Worm (Caenorhabditis elegans): Measurements from ENCODE around the gene F48B9.1.
A peak's percentile ranks its signal among the peaks of the same experiment; 100 is the strongest.

The F48B9.1 gene

ce11 chrX:2180588-2180987, at the start of gene F48B9.1:
Gene F48B9.1 (plus strand): TSS chrX:2180888.
- no peak for TF ChIP-seq sox-4 (tag; optimal IDR thresholded peaks at IDR 0.05)
- TF ChIP-seq elt-2 (tag; optimal IDR thresholded peaks at IDR 0.05), result no peak
- TF ChIP-seq lim-6 (tag; optimal IDR thresholded peaks at IDR 0.05), result no peak
- no peak for TF ChIP-seq ceh-31 (tag; optimal IDR thresholded peaks at IDR 0.05)
- TF ChIP-seq ceh-2 (tag; optimal IDR thresholded peaks at IDR 0.05), result no peak
- no peak for TF ChIP-seq fkh-6 (tag; optimal IDR thresholded peaks at IDR 0.05)
- TF ChIP-seq nhr-232 (tag; optimal IDR thresholded peaks at IDR 0.05), result no peak
- no peak for TF ChIP-seq pag-3 (tag; optimal IDR thresholded peaks at IDR 0.05; ENCODE audit: borderline replicate concordance)
- TF ChIP-seq F13H6.1 (tag; optimal IDR thresholded peaks at IDR 0.05), result no peak
- TF ChIP-seq pat-9 (tag; optimal IDR thresholded peaks at IDR 0.05), result no peak
- TF ChIP-seq C38D4.7 (GFP tag; optimal IDR thresholded peaks at IDR 0.05), result no peak
- no peak for TF ChIP-seq fkh-10 (GFP tag; optimal IDR thresholded peaks at IDR 0.05)
- TF ChIP-seq mec-3 (tag; optimal IDR thresholded peaks at IDR 0.05; ENCODE audit: borderline replicate concordance), result no peak

DNA sequence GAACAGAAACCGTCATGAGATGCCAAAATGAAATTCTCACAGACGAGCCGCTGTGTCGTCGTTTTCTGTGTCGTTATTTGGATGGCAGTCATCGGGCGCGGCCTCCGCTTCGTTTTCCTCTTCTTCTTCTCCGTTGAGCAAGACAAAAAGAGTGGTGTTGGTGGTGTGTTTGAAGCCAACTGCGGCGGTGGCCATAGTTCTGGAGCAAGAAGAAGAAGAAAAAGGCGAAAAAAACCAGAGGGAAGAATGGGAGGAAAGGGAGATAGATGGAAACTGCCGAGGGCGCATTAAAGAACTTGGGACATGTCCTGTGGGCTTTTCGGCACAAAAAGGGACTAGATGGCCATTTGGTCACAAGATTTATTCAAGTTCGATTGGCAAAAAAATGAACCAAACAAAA, 49.0 kb upstream of the F48B9.1 start, which contains the start of gene F53B1.9:
F53B1.9 (minus strand) TSS at position 195 of the 400 bp plus-strand sequence.
- TF ChIP-seq ceh-19 (GFP tag; optimal IDR thresholded peaks at IDR 0.05), result no peak
- no peak for TF ChIP-seq mec-3 (tag; optimal IDR thresholded peaks at IDR 0.05; ENCODE audit: borderline replicate concordance)
- no peak for TF ChIP-seq pag-3 (tag; optimal IDR thresholded peaks at IDR 0.05; ENCODE audit: borderline replicate concordance)
- TF ChIP-seq unc-42 (tag; optimal IDR thresholded peaks at IDR 0.05), result peak; percentile 30

DNA sequence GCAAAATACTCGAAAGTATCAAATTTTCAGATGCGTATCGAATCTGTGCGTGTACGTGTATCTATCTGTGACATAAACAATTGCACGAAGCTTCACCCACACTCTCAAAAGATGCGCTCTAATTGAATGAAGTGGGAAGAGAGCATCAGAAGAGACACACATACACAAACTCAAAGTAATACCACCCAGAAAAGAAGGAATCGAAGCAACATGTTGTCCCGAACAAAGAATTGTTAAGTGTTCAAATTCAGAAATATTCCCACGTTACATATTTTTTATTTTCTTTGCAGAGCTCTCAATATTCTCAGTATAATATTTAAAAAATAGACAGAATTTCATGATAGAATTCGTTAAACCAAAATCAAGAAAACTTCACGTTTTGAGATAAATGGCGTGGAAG, 43.8 kb upstream of the F48B9.1 start:
- no peak for TF ChIP-seq lin-11 (tag; optimal IDR thresholded peaks at IDR 0.05)
- peak; percentile 45 for TF ChIP-seq unc-42 (tag; optimal IDR thresholded peaks at IDR 0.05)

DNA sequence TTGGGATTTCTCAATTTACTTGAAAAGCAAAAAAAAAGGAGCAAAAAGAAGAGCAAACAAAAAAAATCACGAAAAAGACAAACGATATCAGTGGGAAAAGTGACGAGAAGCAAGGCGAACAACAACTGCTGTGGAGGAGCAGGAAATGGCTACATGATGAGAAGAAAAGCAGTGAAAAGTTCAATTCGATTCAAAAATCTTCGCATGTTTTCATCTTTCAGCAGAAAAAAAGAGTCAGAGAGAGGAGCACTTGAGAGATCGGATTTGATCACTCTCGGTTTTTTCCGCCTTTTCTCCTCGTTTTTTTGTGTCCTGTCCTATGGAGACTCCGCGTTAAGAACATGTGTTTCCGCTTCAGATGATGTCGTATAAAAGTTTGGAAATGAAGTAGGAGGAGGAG, 41.8 kb upstream of the F48B9.1 start:
- TF ChIP-seq ceh-18 (tag; optimal IDR thresholded peaks at IDR 0.05) (peak; percentile 32), ref-2 (tag; optimal IDR thresholded peaks at IDR 0.05) (no peak)

DNA sequence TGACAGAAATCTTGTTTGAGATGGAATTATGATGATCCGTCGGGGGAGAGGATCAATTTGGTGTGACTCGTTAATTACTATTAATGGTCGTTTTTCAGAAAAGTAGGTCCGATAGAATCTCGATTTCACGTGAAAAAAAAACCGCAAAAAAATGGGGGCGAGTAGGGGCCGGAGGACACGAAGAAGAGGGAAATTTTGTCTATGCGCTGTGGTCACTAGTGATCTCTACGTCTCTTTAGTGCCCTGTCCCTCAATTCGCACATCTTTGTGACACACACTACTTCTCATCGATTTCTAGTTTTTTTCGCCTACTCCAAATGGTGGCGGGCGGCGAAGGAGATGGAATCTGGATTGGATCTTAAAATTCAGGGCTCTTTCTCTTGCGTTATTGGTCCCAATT, 40.1 kb upstream of the F48B9.1 start:
- no peak for TF ChIP-seq ahr-1 (tag; optimal IDR thresholded peaks at IDR 0.05)
- no peak for TF ChIP-seq ceh-45 (GFP tag; IDR thresholded peaks at IDR 0.05)
- TF ChIP-seq ref-2 (tag; optimal IDR thresholded peaks at IDR 0.05), result no peak
- no peak for TF ChIP-seq pqm-1 (tag; optimal IDR thresholded peaks at IDR 0.05)
- TF ChIP-seq pha-2 (tag; optimal IDR thresholded peaks at IDR 0.05), result no peak
- no peak for TF ChIP-seq sox-2 (GFP tag; IDR thresholded peaks at IDR 0.05)
- no peak for TF ChIP-seq madf-2 (tag; optimal IDR thresholded peaks at IDR 0.05)
- TF ChIP-seq K09A11.1 (tag; optimal IDR thresholded peaks at IDR 0.05; ENCODE audit: insufficient read depth), result no peak
- TF ChIP-seq eyg-1 (tag; optimal IDR thresholded peaks at IDR 0.05), result no peak
- TF ChIP-seq ceh-18 (tag; optimal IDR thresholded peaks at IDR 0.05), result no peak
- no peak for TF ChIP-seq ceh-6 (GFP tag; optimal IDR thresholded peaks at IDR 0.05)
- TF ChIP-seq unc-3 (GFP tag; conservative IDR thresholded peaks at IDR 0.05), result no peak
- no peak for TF ChIP-seq unc-3 (tag; optimal IDR thresholded peaks at IDR 0.05)
- TF ChIP-seq lim-6 (tag; optimal IDR thresholded peaks at IDR 0.05), result no peak
- TF ChIP-seq hlh-8 (tag; optimal IDR thresholded peaks at IDR 0.05), result no peak
- no peak for TF ChIP-seq pat-9 (tag; optimal IDR thresholded peaks at IDR 0.05)
- no peak for TF ChIP-seq K02D7.2 (tag; optimal IDR thresholded peaks at IDR 0.05)
- TF ChIP-seq ceh-9 (tag; optimal IDR thresholded peaks at IDR 0.05), result no peak
- no peak for TF ChIP-seq syd-9 (tag; optimal IDR thresholded peaks at IDR 0.05)
- TF ChIP-seq nfya-1 (tag; optimal IDR thresholded peaks at IDR 0.05), result peak; percentile 3
- no peak for TF ChIP-seq dve-1 (tag; optimal IDR thresholded peaks at IDR 0.05)
- no peak for TF ChIP-seq ceh-22 (tag; optimal IDR thresholded peaks at IDR 0.05)
- TF ChIP-seq odd-2 (tag; optimal IDR thresholded peaks at IDR 0.05), result no peak
- peak; percentile 6 for TF ChIP-seq ceh-19 (GFP tag; optimal IDR thresholded peaks at IDR 0.05)
- TF ChIP-seq ceh-31 (tag; optimal IDR thresholded peaks at IDR 0.05), result peak; percentile 31
- no peak for TF ChIP-seq C38D4.7 (GFP tag; optimal IDR thresholded peaks at IDR 0.05)
- TF ChIP-seq zip-5 (tag; optimal IDR thresholded peaks at IDR 0.05), result no peak
- TF ChIP-seq hlh-6 (tag; optimal IDR thresholded peaks at IDR 0.05), result no peak
- TF ChIP-seq ceh-24 (tag; optimal IDR thresholded peaks at IDR 0.05), result no peak
- no peak for TF ChIP-seq elt-2 (tag; optimal IDR thresholded peaks at IDR 0.05)
- TF ChIP-seq ets-4 (tag; optimal IDR thresholded peaks at IDR 0.05), result no peak
- TF ChIP-seq hlh-30 (tag; optimal IDR thresholded peaks at IDR 0.05; ENCODE audit: insufficient read depth), result no peak
- TF ChIP-seq ceh-14 (tag; optimal IDR thresholded peaks at IDR 0.05), result no peak
- TF ChIP-seq ceh-48 (tag; optimal IDR thresholded peaks at IDR 0.05), result peak; percentile 58

All from whole organism, late embryonic.